Worm (Caenorhabditis elegans): ENCODE results near the gene Y81G3A.6.

ce11 chrII:13122720-13123119 lies 40.4 kb upstream of the Y81G3A.6 start, which contains the start of gene bath-45:
- TF ChIP-seq rcor-1 (GFP tag; IDR thresholded peaks at IDR 0.05) (no peak), ceh-58 (GFP tag; IDR thresholded peaks at IDR 0.05) (no peak), zim-3 (tag; optimal IDR thresholded peaks at IDR 0.05) (no peak), hsf-1 (GFP tag; IDR thresholded peaks at IDR 0.05) (no peak)

All from whole organism, young adult.